Worm (Caenorhabditis elegans): ENCODE data around the gene col-174.
A peak's percentile ranks its signal among the peaks of the same experiment; 100 is the strongest.

The col-174 gene

DNA sequence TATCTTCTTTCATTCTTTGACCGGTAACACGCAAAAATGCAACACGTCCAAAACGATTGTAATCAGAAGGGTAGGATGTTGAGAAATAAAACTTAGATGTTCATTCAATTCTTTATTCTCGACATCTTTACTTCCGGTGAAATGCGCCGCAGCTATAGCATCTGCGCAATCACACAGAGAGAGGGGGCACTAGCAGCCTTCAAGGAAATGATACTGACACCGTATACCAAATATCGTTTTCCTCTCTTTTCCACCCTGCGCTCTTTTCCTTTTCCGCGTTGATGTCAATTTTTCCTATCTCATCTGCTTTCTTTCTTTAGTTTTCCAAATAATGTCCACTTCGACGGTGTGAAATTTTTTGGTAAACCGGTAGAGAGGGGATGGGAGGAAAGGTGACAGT is 44.1 kb downstream of the col-174 start:
- TF ChIP-seq snpc-4 (tag; optimal IDR thresholded peaks at IDR 0.05) (no peak), gmeb-1 (tag; optimal IDR thresholded peaks at IDR 0.05) (no peak), sem-4 (tag; optimal IDR thresholded peaks at IDR 0.05) (peak; percentile 2), blmp-1 (tag; optimal IDR thresholded peaks at IDR 0.05; ENCODE audit: insufficient read depth) (no peak), lin-11 (tag; optimal IDR thresholded peaks at IDR 0.05) (no peak), alr-1 (tag; optimal IDR thresholded peaks at IDR 0.05) (no peak), crh-2 (tag; optimal IDR thresholded peaks at IDR 0.05) (no peak), fos-1 (tag; optimal IDR thresholded peaks at IDR 0.05) (peak; percentile 5), nhr-25 (tag; optimal IDR thresholded peaks at IDR 0.05) (peak; percentile 1), nhr-21 (tag; optimal IDR thresholded peaks at IDR 0.05) (peak; percentile 34), F13H6.1 (tag; optimal IDR thresholded peaks at IDR 0.05) (no peak)

DNA sequence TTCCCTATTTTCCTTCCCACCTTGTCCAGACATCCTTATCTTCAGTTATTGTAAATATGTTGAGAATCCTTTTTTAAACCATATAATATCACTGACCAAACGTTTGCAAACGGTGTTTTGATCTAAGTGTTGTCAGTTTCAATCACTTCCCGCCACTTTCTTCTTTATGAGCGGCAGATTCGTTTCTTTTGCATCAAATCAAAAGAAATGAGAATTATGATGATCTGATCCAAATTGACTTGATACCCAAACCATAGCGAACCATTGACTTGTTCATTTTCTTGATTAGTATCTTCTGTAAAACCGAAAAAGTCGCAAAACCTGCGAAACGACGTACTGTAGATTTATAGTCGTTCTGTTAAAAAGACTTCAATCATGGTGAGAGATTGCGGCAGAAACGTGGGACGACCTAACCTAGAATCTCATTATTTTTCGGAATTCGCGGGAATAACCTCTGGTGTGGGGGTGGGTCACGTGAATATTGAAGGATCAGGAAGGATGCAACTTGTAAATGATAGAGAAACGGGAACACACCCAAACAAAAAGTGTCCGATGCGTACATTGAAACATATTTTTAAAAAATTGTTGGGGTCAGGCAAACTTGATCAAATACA is 47.4 kb downstream of the col-174 start:
- peak; percentile 28 for TF ChIP-seq sma-3 (GFP tag; optimal IDR thresholded peaks at IDR 0.05)
- TF ChIP-seq sma-9 (GFP tag; optimal IDR thresholded peaks at IDR 0.05), result peak; percentile 44
- no peak for TF ChIP-seq sma-9 (tag; optimal IDR thresholded peaks at IDR 0.05)
- no peak for TF ChIP-seq unc-62 (GFP tag; optimal IDR thresholded peaks at IDR 0.05)
- peak; percentile 16 for TF ChIP-seq nhr-25 (tag; optimal IDR thresholded peaks at IDR 0.05)
- TF ChIP-seq nhr-21 (tag; optimal IDR thresholded peaks at IDR 0.05), result peak; percentile 59

DNA sequence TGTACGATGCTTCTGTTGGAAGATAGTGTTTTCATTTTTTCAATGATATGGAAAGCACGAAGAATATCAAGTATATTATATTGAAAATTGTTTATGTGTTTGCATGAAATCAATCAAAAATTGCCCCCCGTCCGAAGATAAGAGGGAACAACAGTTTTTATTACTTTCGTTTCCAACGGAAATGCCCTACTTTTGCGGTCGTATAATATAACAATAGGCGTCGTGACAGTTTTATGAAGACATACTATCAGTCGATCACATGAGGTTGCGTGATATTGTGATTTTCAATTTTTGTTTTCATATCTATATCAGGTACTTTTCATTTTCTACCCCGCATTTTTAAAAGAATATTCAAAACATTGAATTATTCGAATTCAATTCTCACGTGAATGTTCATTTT is 49.4 kb downstream of the col-174 start:
- TF ChIP-seq zag-1 (tag; optimal IDR thresholded peaks at IDR 0.05) (no peak), mab-5 (tag; optimal IDR thresholded peaks at IDR 0.05) (no peak), ceh-16 (tag; optimal IDR thresholded peaks at IDR 0.05) (no peak), peb-1 (tag; optimal IDR thresholded peaks at IDR 0.05) (no peak), nhr-10 (tag; optimal IDR thresholded peaks at IDR 0.05) (no peak), nhr-23 (tag; optimal IDR thresholded peaks at IDR 0.05) (no peak), sem-4 (tag; optimal IDR thresholded peaks at IDR 0.05) (no peak), F13H6.1 (tag; optimal IDR thresholded peaks at IDR 0.05) (no peak), aly-2 (tag; optimal IDR thresholded peaks at IDR 0.05) (no peak), nhr-25 (tag; optimal IDR thresholded peaks at IDR 0.05) (no peak), lsy-2 (tag; optimal IDR thresholded peaks at IDR 0.05) (peak in 1 of 2 experiments; percentile 3), ama-1 (optimal IDR thresholded peaks at IDR 0.05) (no peak), gmeb-1 (tag; optimal IDR thresholded peaks at IDR 0.05) (no peak), nhr-21 (tag; optimal IDR thresholded peaks at IDR 0.05) (peak; percentile 29), ZK546.5 (tag; optimal IDR thresholded peaks at IDR 0.05) (no peak), sma-3 (GFP tag; optimal IDR thresholded peaks at IDR 0.05) (peak; percentile 66), sma-9 (GFP tag; optimal IDR thresholded peaks at IDR 0.05) (peak; percentile 61), sma-9 (tag; optimal IDR thresholded peaks at IDR 0.05) (no peak), unc-62 (GFP tag; optimal IDR thresholded peaks at IDR 0.05) (no peak), unc-39 (tag; optimal IDR thresholded peaks at IDR 0.05) (no peak), blmp-1 (tag; optimal IDR thresholded peaks at IDR 0.05; ENCODE audit: insufficient read depth) (peak; percentile 66), lin-13 (GFP tag; optimal IDR thresholded peaks at IDR 0.05) (no peak), nhr-237 (tag; optimal IDR thresholded peaks at IDR 0.05) (no peak), elt-1 (tag; optimal IDR thresholded peaks at IDR 0.05) (no peak), nhr-12 (tag; optimal IDR thresholded peaks at IDR 0.05) (no peak), dmd-4 (tag; optimal IDR thresholded peaks at IDR 0.05) (no peak), lin-39 (tag; optimal IDR thresholded peaks at IDR 0.05) (no peak), elt-3 (tag; optimal IDR thresholded peaks at IDR 0.05) (no peak), mbf-1 (tag; optimal IDR thresholded peaks at IDR 0.05) (no peak), ztf-4 (tag; optimal IDR thresholded peaks at IDR 0.05) (no peak), egl-27 (tag; optimal IDR thresholded peaks at IDR 0.05) (no peak), nhr-6 (tag; optimal IDR thresholded peaks at IDR 0.05) (no peak), mdl-1 (tag; optimal IDR thresholded peaks at IDR 0.05) (no peak), nhr-129 (tag; optimal IDR thresholded peaks at IDR 0.05) (no peak), C34F6.9 (tag; optimal IDR thresholded peaks at IDR 0.05) (no peak), fos-1 (tag; optimal IDR thresholded peaks at IDR 0.05) (peak; percentile 6), nhr-77 (tag; optimal IDR thresholded peaks at IDR 0.05) (no peak), ztf-1 (GFP tag; conservative IDR thresholded peaks at IDR 0.05) (no peak), snpc-4 (tag; optimal IDR thresholded peaks at IDR 0.05) (no peak), skn-1 (tag; optimal IDR thresholded peaks at IDR 0.05) (no peak), alr-1 (tag; optimal IDR thresholded peaks at IDR 0.05) (no peak), Y55F3AM.14 (GFP tag; optimal IDR thresholded peaks at IDR 0.05) (no peak), nhr-11 (tag; optimal IDR thresholded peaks at IDR 0.05) (no peak), ceh-82 (tag; optimal IDR thresholded peaks at IDR 0.05) (no peak)
